Fruit fly (Drosophila melanogaster) whole organism, embryonic: ENCODE data around the gene bero.

Source experiments
- Asciz ChIP-seq: fragments of 200-800 bp; sonication (Bioruptor generic); optimal IDR thresholded peaks from 2 replicates; lab custom pipeline; 2017; ENCODE audit warnings: missing biosample characterization, mild to moderate bottlenecking, missing genetic modification characterization, missing genetic modification reagents
- CG14050 ChIP-seq: fragments of 200-800 bp; sonication (Bioruptor generic); IDR thresholded peaks from 3 replicates; pipeline ENCODE4 v1.3.6; 2022; ENCODE audit warnings: missing biosample characterization, missing genetic modification characterization
- CG14667 ChIP-seq: fragments of 200-800 bp; sonication (Bioruptor generic); IDR thresholded peaks from 2 replicates; pipeline ENCODE4 v1.3.6; 2022; ENCODE audit warnings: missing biosample characterization, missing genetic modification characterization
- CG8359 ChIP-seq: fragments of 200-800 bp; sonication (Bioruptor generic); optimal IDR thresholded peaks from 2 replicates; lab custom pipeline; 2017; ENCODE audit warnings: missing biosample characterization, mild to moderate bottlenecking, missing genetic modification characterization, borderline replicate concordance
- CG8944 ChIP-seq: fragments of 200-800 bp; sonication (Bioruptor generic); optimal IDR thresholded peaks from 3 replicates; lab custom pipeline; 2016; ENCODE audit warnings: missing biosample characterization, missing genetic modification characterization
- Drgx ChIP-seq: fragments of 200-800 bp; sonication (Bioruptor generic); IDR thresholded peaks from 2 replicates; pipeline ENCODE4 v1.3.6; 2022; ENCODE audit warnings: missing biosample characterization, missing genetic modification characterization
- Hmx ChIP-seq: fragments of 200-800 bp; sonication (Bioruptor generic); optimal IDR thresholded peaks from 2 replicates; lab custom pipeline; 2016; ENCODE audit warnings: missing biosample characterization, missing genetic modification characterization
- Sox102F ChIP-seq: fragments of 200-800 bp; sonication (Bioruptor generic); optimal IDR thresholded peaks from 2 replicates; lab custom pipeline; 2018; ENCODE audit warnings: missing biosample characterization, mild to moderate bottlenecking, missing genetic modification characterization, moderate library complexity
- Sry-δ ChIP-seq: fragments of 200-800 bp; sonication (Bioruptor generic); optimal IDR thresholded peaks from 2 replicates; lab custom pipeline; 2016; ENCODE audit warnings: missing biosample characterization, missing genetic modification characterization
- pb ChIP-seq: fragments of 200-800 bp; sonication (Bioruptor generic); optimal IDR thresholded peaks from 3 replicates; lab custom pipeline; 2016; ENCODE audit warnings: missing biosample characterization, missing genetic modification characterization
- phol ChIP-seq: fragments of 200-800 bp; sonication (Bioruptor generic); optimal IDR thresholded peaks from 3 replicates; lab custom pipeline; 2018; ENCODE audit warnings: missing biosample characterization, mild to moderate bottlenecking, missing genetic modification characterization, moderate library complexity
- usp ChIP-seq: fragments of >200 bp; optimal IDR thresholded peaks from 2 replicates; lab custom pipeline; 2017; ENCODE audit warnings: missing biosample characterization, missing genetic modification characterization
- yki ChIP-seq: fragments of >200 bp; optimal IDR thresholded peaks from 3 replicates; lab custom pipeline; 2018

DNA sequence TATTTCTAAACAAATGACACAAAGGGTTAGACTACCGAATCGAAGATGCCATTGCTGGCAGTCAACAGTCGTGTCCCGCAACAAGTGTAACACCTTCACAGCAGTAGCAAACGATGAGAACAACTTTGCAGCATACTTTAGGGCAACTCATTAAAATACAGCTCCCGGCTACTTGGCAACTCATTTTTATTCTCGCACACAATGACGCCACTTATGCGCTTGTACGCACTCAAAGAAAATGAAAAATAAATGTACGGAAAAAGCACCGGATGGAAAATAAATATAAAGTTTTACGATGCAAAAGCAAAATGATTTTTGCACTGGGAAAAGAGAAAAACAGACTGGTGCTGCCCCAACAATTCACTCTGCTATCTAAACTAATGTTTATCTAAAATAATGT, 32.7 kb downstream of the bero start:
- no peak for TF ChIP-seq usp (GFP tag; lab: Kevin White, UChicago)
- peak; percentile 37 for TF ChIP-seq Sox102F (GFP tag; lab: Kevin White, UChicago)
- no peak for TF ChIP-seq CG14667 (GFP tag; lab: Robert Waterston, UW)
- no peak for TF ChIP-seq Sry-δ (GFP tag; lab: Kevin White, UChicago)
- no peak for TF ChIP-seq phol (tag; lab: Kevin White, UChicago)
- TF ChIP-seq yki (lab: Kevin White, UChicago) = no peak
- TF ChIP-seq Drgx (GFP tag; lab: Robert Waterston, UW) = peak; percentile 61
- TF ChIP-seq Asciz (GFP tag; lab: Kevin White, UChicago) = no peak
- no peak for TF ChIP-seq CG14050
- TF ChIP-seq Hmx (GFP tag; lab: Kevin White, UChicago) = no peak
- TF ChIP-seq pb (GFP tag; lab: Kevin White, UChicago) = no peak
- TF ChIP-seq CG8944 (GFP tag; lab: Kevin White, UChicago) = no peak
- TF ChIP-seq CG8359 (GFP tag; lab: Kevin White, UChicago) = no peak
